Fruit fly (Drosophila melanogaster) whole organism, embryonic: Measurements from ENCODE around the gene CG8119.

Experiments
- Abd-B ChIP-seq: fragments of 200-800 bp; sonication (Bioruptor generic); optimal IDR thresholded peaks from 2 replicates; lab custom pipeline; 2018; ENCODE audit warnings: missing biosample characterization, mild to moderate bottlenecking, missing genetic modification characterization, moderate library complexity
- Adf1 ChIP-seq: fragments of 200-800 bp; sonication (Bioruptor generic); IDR thresholded peaks from 2 replicates; pipeline ENCODE4 v1.3.6; 2022; ENCODE audit warnings: missing biosample characterization, missing genetic modification characterization
- Atf6 ChIP-seq: fragments of 200-800 bp; sonication (Bioruptor generic); IDR thresholded peaks from 2 replicates; pipeline ENCODE4 v1.3.6; 2022; ENCODE audit warnings: missing biosample characterization, missing genetic modification characterization
- Awh ChIP-seq: fragments of 200-800 bp; sonication (Bioruptor generic); IDR thresholded peaks from 2 replicates; pipeline ENCODE4, ENCODE4 v1.3.6; 2022; ENCODE audit warnings: missing biosample characterization, missing genetic modification characterization
- BEAF-32 ChIP-seq: fragments of 200-800 bp; sonication (Bioruptor generic); optimal IDR thresholded peaks from 3 replicates; lab custom pipeline; 2017; ENCODE audit warnings: missing biosample characterization, missing genetic modification characterization, mild to moderate bottlenecking, moderate library complexity, missing genetic modification reagents
- CG10267 ChIP-seq: fragments of 200-800 bp; sonication (Bioruptor generic); optimal IDR thresholded peaks from 2 replicates; lab custom pipeline; 2018; ENCODE audit warnings: missing biosample characterization, mild to moderate bottlenecking, missing genetic modification characterization, moderate library complexity
- CG11247 ChIP-seq: fragments of 200-800 bp; sonication (Bioruptor generic); IDR thresholded peaks from 2 replicates; pipeline ENCODE4 v1.3.6; 2022; ENCODE audit warnings: missing biosample characterization, missing genetic modification characterization
- CG11723 ChIP-seq: fragments of 200-800 bp; sonication (Bioruptor generic); optimal IDR thresholded peaks from 2 replicates; lab custom pipeline; 2017; ENCODE audit warnings: missing biosample characterization, mild to moderate bottlenecking, missing genetic modification characterization
- CG12299 ChIP-seq: fragments of 200-800 bp; sonication (Bioruptor generic); optimal IDR thresholded peaks from 2 replicates; lab custom pipeline; 2018; ENCODE audit warnings: missing biosample characterization, mild to moderate bottlenecking, missing genetic modification characterization
- CG13624 ChIP-seq: fragments of 200-800 bp; sonication (Bioruptor generic); optimal IDR thresholded peaks from 2 replicates; lab custom pipeline; 2016; ENCODE audit warnings: missing biosample characterization, missing genetic modification characterization
- CG14050 ChIP-seq: fragments of 200-800 bp; sonication (Bioruptor generic); IDR thresholded peaks from 3 replicates; pipeline ENCODE4 v1.3.6; 2022; ENCODE audit warnings: missing biosample characterization, missing genetic modification characterization
- CG14710 ChIP-seq: fragments of 200-800 bp; sonication (Bioruptor generic); optimal IDR thresholded peaks from 3 replicates; lab custom pipeline; 2019; ENCODE audit warnings: missing biosample characterization, mild to moderate bottlenecking, missing genetic modification characterization, moderate library complexity
- CG15073 ChIP-seq: fragments of 200-800 bp; sonication (Bioruptor generic); optimal IDR thresholded peaks from 2 replicates; lab custom pipeline; 2016; ENCODE audit warnings: missing biosample characterization, missing genetic modification characterization
- CG15601 ChIP-seq: fragments of 200-800 bp; sonication (Bioruptor generic); optimal IDR thresholded peaks from 3 replicates; lab custom pipeline; 2019; ENCODE audit warnings: missing biosample characterization, mild to moderate bottlenecking, missing genetic modification characterization, moderate library complexity
- CG17361 ChIP-seq: fragments of 200-800 bp; sonication (Bioruptor generic); IDR thresholded peaks from 3 replicates; pipeline ENCODE4 v1.3.6; 2022; ENCODE audit warnings: missing biosample characterization, missing genetic modification characterization
- CG17912 ChIP-seq: fragments of 200-800 bp; sonication (Bioruptor generic); optimal IDR thresholded peaks from 2 replicates; lab custom pipeline; 2018; ENCODE audit warnings: missing biosample characterization, mild to moderate bottlenecking, missing genetic modification characterization
- CG2116 ChIP-seq: fragments of 200-800 bp; sonication (Bioruptor generic); optimal IDR thresholded peaks from 3 replicates; lab custom pipeline; 2018; ENCODE audit warnings: missing biosample characterization, mild to moderate bottlenecking, missing genetic modification characterization
- CG30020 ChIP-seq: fragments of 200-800 bp; optimal IDR thresholded peaks from 2 replicates; lab custom pipeline; 2019; ENCODE audit warnings: missing biosample characterization, mild to moderate bottlenecking, missing genetic modification characterization, moderate library complexity
- CG31441 ChIP-seq: fragments of 200-800 bp; sonication (Bioruptor generic); IDR thresholded peaks from 2 replicates; pipeline ENCODE4 v1.3.6; 2022; ENCODE audit warnings: missing biosample characterization, missing genetic modification characterization
- CG3163 ChIP-seq: fragments of 200-800 bp; sonication (Bioruptor generic); optimal IDR thresholded peaks from 3 replicates; lab custom pipeline; 2016; ENCODE audit warnings: missing biosample characterization, missing genetic modification characterization
- CG3281 ChIP-seq: fragments of 200-800 bp; sonication (Bioruptor generic); optimal IDR thresholded peaks from 3 replicates; lab custom pipeline; 2017; ENCODE audit warnings: missing biosample characterization, mild to moderate bottlenecking, missing genetic modification characterization
- CG3838 ChIP-seq: fragments of 200-800 bp; sonication (Bioruptor generic); optimal IDR thresholded peaks from 3 replicates; lab custom pipeline; 2016; ENCODE audit warnings: missing biosample characterization, missing genetic modification characterization
- CG3995 ChIP-seq: fragments of 200-800 bp; sonication (Bioruptor generic); optimal IDR thresholded peaks from 3 replicates; lab custom pipeline; 2016; ENCODE audit warnings: missing biosample characterization, missing genetic modification characterization
- CG7271 ChIP-seq: fragments of 200-800 bp; sonication (Bioruptor generic); optimal IDR thresholded peaks from 2 replicates; lab custom pipeline; 2018; ENCODE audit warnings: missing biosample characterization, mild to moderate bottlenecking, missing genetic modification characterization, moderate library complexity
- CG9727 ChIP-seq: fragments of 200-800 bp; sonication (Bioruptor generic); optimal IDR thresholded peaks from 3 replicates; lab custom pipeline; 2017; ENCODE audit warnings: missing biosample characterization, mild to moderate bottlenecking, missing genetic modification characterization
- CG9876 ChIP-seq: fragments of 200-800 bp; sonication (Bioruptor generic); optimal IDR thresholded peaks from 2 replicates; lab custom pipeline; 2016; ENCODE audit warnings: missing biosample characterization, missing genetic modification characterization
- Dp ChIP-seq: fragments of 200-800 bp; sonication (Bioruptor generic); optimal IDR thresholded peaks from 2 replicates; lab custom pipeline; 2018; ENCODE audit warnings: missing biosample characterization, mild to moderate bottlenecking, missing genetic modification characterization, moderate library complexity
- Ets97D ChIP-seq: fragments of 200-800 bp; sonication (Bioruptor generic); optimal IDR thresholded peaks from 3 replicates; lab custom pipeline; 2016; ENCODE audit warnings: missing biosample characterization, missing genetic modification characterization
- Fer3 ChIP-seq: fragments of 200-800 bp; sonication (Bioruptor generic); optimal IDR thresholded peaks from 2 replicates; lab custom pipeline; 2018; ENCODE audit warnings: missing biosample characterization, mild to moderate bottlenecking, missing genetic modification characterization, moderate library complexity
- HLHmδ ChIP-seq: fragments of 200-800 bp; sonication (Bioruptor generic); optimal IDR thresholded peaks from 2 replicates; lab custom pipeline; 2018; ENCODE audit warnings: missing biosample characterization, mild to moderate bottlenecking, missing genetic modification characterization, moderate library complexity
- Hand ChIP-seq: fragments of 200-800 bp; sonication (Bioruptor generic); optimal IDR thresholded peaks from 2 replicates; lab custom pipeline; 2017; ENCODE audit warnings: mild to moderate bottlenecking, missing biosample characterization, missing genetic modification reagents, missing genetic modification characterization
- Lpt ChIP-seq: fragments of >200 bp; optimal IDR thresholded peaks from 2 replicates; lab custom pipeline; 2018; ENCODE audit warnings: missing biosample characterization, missing genetic modification characterization
- Max ChIP-seq: fragments of 200-800 bp; sonication (Bioruptor generic); optimal IDR thresholded peaks from 2 replicates; lab custom pipeline; 2016; ENCODE audit warnings: missing biosample characterization, mild to moderate bottlenecking, missing genetic modification characterization
- Nf-YA ChIP-seq: fragments of 200-800 bp; sonication (Bioruptor generic); IDR thresholded peaks from 2 replicates; pipeline ENCODE4 v1.3.6; 2022; ENCODE audit warnings: missing biosample characterization, missing genetic modification characterization
- PHDP ChIP-seq: fragments of 200-800 bp; sonication (Bioruptor generic); optimal IDR thresholded peaks from 3 replicates; lab custom pipeline; 2018; ENCODE audit warnings: missing biosample characterization, mild to moderate bottlenecking, missing genetic modification characterization, moderate library complexity
- Sin3A ChIP-seq: fragments of >200 bp; optimal IDR thresholded peaks from 2 replicates; lab custom pipeline; 2018
- Spps ChIP-seq: fragments of 200-800 bp; sonication (Bioruptor generic); optimal IDR thresholded peaks from 2 replicates; lab custom pipeline; 2018; ENCODE audit warnings: missing biosample characterization, mild to moderate bottlenecking, missing genetic modification characterization
- ab ChIP-seq: fragments of 200-800 bp; sonication (Bioruptor generic); optimal IDR thresholded peaks from 2 replicates; lab custom pipeline; 2016; ENCODE audit warnings: missing biosample characterization, missing genetic modification characterization
- amos ChIP-seq: fragments of 200-800 bp; sonication (Bioruptor generic); IDR thresholded peaks from 2 replicates; pipeline ENCODE4 v1.3.6; 2022; ENCODE audit warnings: missing biosample characterization, missing genetic modification characterization; ENCODE audit not compliant: partially characterized antibody
- gfzf ChIP-seq: fragments of 200-800 bp; sonication (Bioruptor generic); optimal IDR thresholded peaks from 2 replicates; lab custom pipeline; 2016; ENCODE audit warnings: missing biosample characterization, mild to moderate bottlenecking, missing genetic modification characterization, moderate library complexity
- jing ChIP-seq: fragments of 200-800 bp; sonication (Bioruptor generic); optimal IDR thresholded peaks from 2 replicates; lab custom pipeline; 2018; ENCODE audit warnings: missing biosample characterization, mild to moderate bottlenecking, missing genetic modification characterization
- odd ChIP-seq: fragments of 200-800 bp; sonication (Bioruptor generic); optimal IDR thresholded peaks from 2 replicates; lab custom pipeline; 2017; ENCODE audit warnings: missing biosample characterization, mild to moderate bottlenecking, missing genetic modification characterization
- otp ChIP-seq: fragments of 200-800 bp; sonication (Bioruptor generic); IDR thresholded peaks from 3 replicates; pipeline ENCODE4, ENCODE4 v1.3.6; 2022; ENCODE audit warnings: missing biosample characterization, missing genetic modification characterization
- row ChIP-seq: fragments of 200-800 bp; sonication (Bioruptor generic); IDR thresholded peaks from 3 replicates; pipeline ENCODE4 v1.3.6; 2022; ENCODE audit warnings: missing biosample characterization, missing genetic modification characterization
- sr ChIP-seq: fragments of 200-800 bp; sonication (Bioruptor generic); IDR thresholded peaks from 3 replicates; pipeline ENCODE4 v1.3.6; 2022; ENCODE audit warnings: missing biosample characterization, missing genetic modification characterization
- ttk ChIP-seq: fragments of 200-800 bp; sonication (Bioruptor generic); IDR thresholded peaks from 2 replicates; pipeline ENCODE4 v2.1.2; 2022; ENCODE audit warnings: missing biosample characterization, missing genetic modification characterization
- vnd ChIP-seq: fragments of 200-800 bp; sonication (Bioruptor generic); IDR thresholded peaks from 3 replicates; pipeline ENCODE4 v1.3.6; 2022; ENCODE audit warnings: missing biosample characterization, missing genetic modification characterization; ENCODE audit not compliant: partially characterized antibody
- zen2 ChIP-seq: fragments of 200-800 bp; sonication (Bioruptor generic); IDR thresholded peaks from 3 replicates; pipeline ENCODE4 v1.3.6; 2022; ENCODE audit warnings: missing biosample characterization, missing genetic modification characterization; ENCODE audit not compliant: partially characterized antibody

Gene CG8119

dm6 chrX:15709984-15710750, 47.8 kb downstream of the CG8119 start, which contains the start of the genes CG9281 and CG15601 (continued):
- TF ChIP-seq Adf1 (GFP tag; lab: Robert Waterston, UW) (0 out of 2 replicates have a peak, but pooled peaks have one; percentile 13), CG11723 (GFP tag; lab: Kevin White, UChicago) (no peak), Nf-YA (GFP tag; lab: Robert Waterston, UW) (no peak), CG11247 (GFP tag; lab: Robert Waterston, UW) (no peak), Awh (GFP tag; lab: Robert Waterston, UW) (no peak), HLHmδ (GFP tag; lab: Kevin White, UChicago) (peak; percentile 64), Sin3A (lab: Kevin White, UChicago) (peak; percentile 23), CG3838 (GFP tag; lab: Kevin White, UChicago) (no peak), Lpt (GFP tag; lab: Kevin White, UChicago) (no peak), CG12299 (no peak), Spps (tag; lab: Kevin White, UChicago) (no peak), Atf6 (GFP tag; lab: Robert Waterston, UW) (no peak; the same call in 1 of the 2 replicates), Fer3 (tag; lab: Kevin White, UChicago) (no peak), ttk (GFP tag; lab: Robert Waterston, UW) (no peak), odd (GFP tag; lab: Kevin White, UChicago) (no peak), CG31441 (GFP tag; lab: Robert Waterston, UW) (no peak), CG3163 (GFP tag; lab: Kevin White, UChicago) (no peak), CG14050 (GFP tag; lab: Robert Waterston, UW) (no peak), CG15073 (GFP tag; lab: Kevin White, UChicago) (no peak), vnd (GFP tag; lab: Robert Waterston, UW) (no peak)

DNA sequence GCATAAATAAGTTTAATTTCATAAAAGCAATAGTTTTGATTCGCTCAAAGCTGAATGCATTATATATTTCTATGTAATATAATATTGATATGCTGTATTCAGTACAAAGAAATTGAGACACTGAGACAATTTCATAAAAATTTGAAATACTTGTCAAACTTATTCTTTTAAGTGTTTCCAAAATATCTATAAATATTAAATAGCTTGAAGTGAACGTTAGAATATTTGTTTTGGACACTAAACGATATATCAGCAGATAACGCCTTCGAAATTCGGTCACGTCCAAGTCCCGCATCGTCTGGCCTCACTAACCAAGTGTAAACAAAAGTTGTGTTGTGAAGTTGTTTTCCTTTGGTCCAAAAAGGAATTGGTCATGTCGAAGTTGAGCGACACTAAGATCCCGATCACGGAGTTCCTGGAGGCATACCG, 48.4 kb downstream of the CG8119 start:
- TF ChIP-seq zen2 (GFP tag; lab: Robert Waterston, UW) (no peak), BEAF-32 (GFP tag; lab: Kevin White, UChicago) (peak; percentile 72), otp (GFP tag; lab: Robert Waterston, UW) (no peak), CG7271 (tag; lab: Kevin White, UChicago) (no peak), sr (no peak), PHDP (tag; lab: Kevin White, UChicago) (no peak), CG3163 (GFP tag; lab: Kevin White, UChicago) (no peak), CG30020 (tag; lab: Kevin White, UChicago) (peak; percentile 20), jing (no peak), CG9876 (GFP tag; lab: Kevin White, UChicago) (no peak), CG15601 (peak; percentile 7), row (GFP tag; lab: Robert Waterston, UW) (peak; percentile 20; the same call in 1 of the 3 replicates), CG3995 (peak; percentile 85), Sin3A (lab: Kevin White, UChicago) (peak; percentile 21), amos (GFP tag; lab: Robert Waterston, UW) (0 out of 2 replicates have a peak, but pooled peaks have one; percentile 8), ab (GFP tag; lab: Kevin White, UChicago) (no peak), Hand (GFP tag; lab: Kevin White, UChicago) (no peak), CG13624 (GFP tag; lab: Kevin White, UChicago) (no peak), Abd-B (GFP tag; lab: Kevin White, UChicago) (no peak), Max (peak; percentile 4), Ets97D (GFP tag; lab: Kevin White, UChicago) (no peak), Dp (GFP tag; lab: Kevin White, UChicago) (peak; percentile 3), gfzf (GFP tag; lab: Kevin White, UChicago) (peak; percentile 61), CG10267 (tag; lab: Kevin White, UChicago) (peak; percentile 7), CG3281 (GFP tag; lab: Kevin White, UChicago) (no peak), CG2116 (GFP tag; lab: Kevin White, UChicago) (peak; percentile 18), CG17912 (GFP tag; lab: Kevin White, UChicago) (no peak), CG9727 (GFP tag; lab: Kevin White, UChicago) (peak; percentile 5), CG14710 (tag; lab: Kevin White, UChicago) (peak; percentile 72), CG17361 (GFP tag; lab: Robert Waterston, UW) (peak; percentile 23; the same call in 1 of the 3 replicates)
